Worm (Caenorhabditis elegans): Measurements from ENCODE around the gene unc-115.
A peak's percentile ranks its signal among the peaks of the same experiment; 100 is the strongest.

The unc-115 gene

DNA sequence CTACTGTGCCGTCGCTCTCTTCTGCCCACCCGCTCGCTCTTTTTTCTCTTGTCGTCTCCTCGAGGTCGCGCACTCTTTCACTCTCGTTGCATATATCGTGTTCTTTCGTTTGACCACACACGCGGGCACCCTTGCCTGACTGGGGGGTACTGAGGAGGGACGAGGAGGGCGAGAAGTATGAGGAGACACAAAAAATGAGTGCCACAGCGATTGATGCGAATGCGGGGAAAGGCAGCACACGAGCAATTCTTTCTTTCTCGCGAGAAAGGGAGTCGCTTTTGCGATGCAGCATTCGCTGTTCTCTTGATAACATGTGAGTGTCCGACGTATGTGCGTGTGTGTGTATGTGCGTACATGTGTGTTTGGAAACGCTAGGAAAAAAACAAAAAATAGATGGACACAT is 41.8 kb downstream of the unc-115 start (continued):
- TF ChIP-seq arid-1 (GFP tag; conservative IDR thresholded peaks at IDR 0.05) (0 out of 2 replicates have a peak, but pooled peaks have one; percentile 6), mdl-1 (tag; optimal IDR thresholded peaks at IDR 0.05) (peak; percentile 93 to 97), ZK546.5 (tag; optimal IDR thresholded peaks at IDR 0.05) (no peak), nhr-10 (tag; optimal IDR thresholded peaks at IDR 0.05) (peak; percentile 29), ama-1 (optimal IDR thresholded peaks at IDR 0.05) (peak; percentile 14), mes-2 (tag; optimal IDR thresholded peaks at IDR 0.05; ENCODE audit: poor library complexity, severe bottlenecking) (peak; percentile 62), ctbp-1 (GFP tag; IDR thresholded peaks at IDR 0.05) (peak; percentile 74), gei-8 (GFP tag; optimal IDR thresholded peaks at IDR 0.05) (peak; percentile 27), pqm-1 (tag; optimal IDR thresholded peaks at IDR 0.05) (peak; percentile 20), lin-38 (GFP tag; IDR thresholded peaks at IDR 0.05) (peak; percentile 40; the same call in 1 of the 2 replicates), sdz-12 (GFP tag; optimal IDR thresholded peaks at IDR 0.05) (no peak), pha-4 (GFP tag; IDR thresholded peaks at IDR 0.05) (peak; percentile 40; the same call in 1 of the 2 replicates), pha-4 (tag; optimal IDR thresholded peaks at IDR 0.05) (no peak), vab-7 (GFP tag; IDR thresholded peaks at IDR 0.05) (no peak), ztf-7 (tag; optimal IDR thresholded peaks at IDR 0.05) (no peak), nhr-28 (tag; optimal IDR thresholded peaks at IDR 0.05) (peak; percentile 85), ceh-20 (GFP tag; IDR thresholded peaks at IDR 0.05) (peak; percentile 57; the same call in 1 of the 2 replicates), saeg-2 (GFP tag; IDR thresholded peaks at IDR 0.05) (no peak), aha-1 (tag) (peak; percentile 97), egl-43 (GFP tag; IDR thresholded peaks at IDR 0.05) (peak; percentile 77; the same call in 1 of the 2 replicates), nhr-48 (tag; optimal IDR thresholded peaks at IDR 0.05) (peak; percentile 53), rbr-2 (tag; optimal IDR thresholded peaks at IDR 0.05) (peak; percentile 92), spr-1 (tag; optimal IDR thresholded peaks at IDR 0.05) (peak; percentile 13), hlh-30 (tag; optimal IDR thresholded peaks at IDR 0.05; ENCODE audit: insufficient read depth) (peak; percentile 95), R02D3.7 (tag; optimal IDR thresholded peaks at IDR 0.05) (no peak), tag-97 (GFP tag; IDR thresholded peaks at IDR 0.05) (no peak), aly-2 (tag; optimal IDR thresholded peaks at IDR 0.05) (no peak), mxl-3 (GFP tag; optimal IDR thresholded peaks at IDR 0.05) (peak; percentile 92), F37D6.2 (tag; optimal IDR thresholded peaks at IDR 0.05) (peak; percentile 70), nhr-6 (tag; optimal IDR thresholded peaks at IDR 0.05) (peak; percentile 31), zfp-2 (tag; optimal IDR thresholded peaks at IDR 0.05) (peak; percentile 33), T26A8.4 (GFP tag; IDR thresholded peaks at IDR 0.05) (peak; percentile 63), ceh-44 (GFP tag; IDR thresholded peaks at IDR 0.05) (peak; percentile 72; the same call in 1 of the 2 replicates), lin-1 (GFP tag; IDR thresholded peaks at IDR 0.05) (peak; percentile 35; the same call in 1 of the 2 replicates), dmd-6 (GFP tag; IDR thresholded peaks at IDR 0.05) (peak; percentile 51), dve-1 (tag; optimal IDR thresholded peaks at IDR 0.05; ENCODE audit: insufficient read depth) (peak; percentile 83)

DNA sequence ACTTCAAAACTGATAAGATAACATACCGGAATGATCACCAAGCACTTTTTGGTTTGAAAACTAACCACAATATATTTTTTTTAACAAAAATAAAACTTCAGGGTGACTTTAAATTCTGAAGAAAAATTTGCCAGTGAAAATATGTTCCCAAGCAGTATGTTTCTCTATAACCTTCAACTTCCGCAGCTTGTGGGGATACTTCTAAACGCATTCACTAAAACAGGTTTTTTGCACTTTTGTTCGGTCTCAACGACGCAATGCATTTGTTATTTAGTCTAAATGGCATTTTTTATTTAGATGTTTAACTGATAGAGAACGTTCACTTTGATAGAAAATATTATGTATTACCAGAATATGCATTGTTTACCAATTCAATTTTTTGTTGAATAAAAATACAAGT is 42.6 kb downstream of the unc-115 start:
- TF ChIP-seq aha-1 (tag) (no peak), spr-1 (tag; optimal IDR thresholded peaks at IDR 0.05) (no peak), ces-1 (GFP tag; optimal IDR thresholded peaks at IDR 0.05) (no peak), F37D6.2 (tag; optimal IDR thresholded peaks at IDR 0.05) (no peak), zip-11 (GFP tag; IDR thresholded peaks at IDR 0.05) (no peak), F10B5.3 (tag; optimal IDR thresholded peaks at IDR 0.05) (no peak), ctbp-1 (GFP tag; IDR thresholded peaks at IDR 0.05) (no peak), vab-7 (GFP tag; IDR thresholded peaks at IDR 0.05) (no peak), nhr-6 (tag; optimal IDR thresholded peaks at IDR 0.05) (no peak), madf-5 (GFP tag; IDR thresholded peaks at IDR 0.05) (no peak), ceh-82 (tag; optimal IDR thresholded peaks at IDR 0.05) (no peak), nhr-25 (tag; optimal IDR thresholded peaks at IDR 0.05; ENCODE audit: borderline replicate concordance, insufficient read depth) (no peak), unc-62 (GFP tag; optimal IDR thresholded peaks at IDR 0.05 in 1 of 2) (no peak), unc-62 (tag; optimal IDR thresholded peaks at IDR 0.05) (no peak), mep-1 (tag; optimal IDR thresholded peaks at IDR 0.05) (no peak), Y5F2A.4 (GFP tag; optimal IDR thresholded peaks at IDR 0.05) (no peak), unc-39 (tag; optimal IDR thresholded peaks at IDR 0.05) (no peak), ztf-7 (tag; optimal IDR thresholded peaks at IDR 0.05) (no peak)
